Worm (Caenorhabditis elegans) whole organism, early embryonic: Measurements from ENCODE around the gene C05C9.2.

Experiments
- B0310.2 ChIP-seq: sonication (generic microtip); optimal IDR thresholded peaks from 2 replicates; lab custom pipeline; 2016; ENCODE audit warnings: mild to moderate bottlenecking, missing genetic modification characterization, missing compliant biosample characterization
- F13C5.2 ChIP-seq: sonication (generic microtip); optimal IDR thresholded peaks from 2 replicates; lab custom pipeline; 2017; ENCODE audit warnings: mild to moderate bottlenecking, missing genetic modification characterization, inconsistent platforms, missing compliant biosample characterization
- aly-1 ChIP-seq: sonication (generic microtip); optimal IDR thresholded peaks from 2 replicates; lab custom pipeline; 2016; ENCODE audit warnings: missing genetic modification characterization, missing compliant biosample characterization
- ama-1 ChIP-seq: fragments of 150-350 bp; optimal IDR thresholded peaks from 2 replicates; lab custom pipeline; 2014
- ceh-13 ChIP-seq: fragments of 200-800 bp; sonication (Bioruptor generic); optimal IDR thresholded peaks from 2 replicates; lab custom pipeline; 2018; ENCODE audit warnings: mild to moderate bottlenecking, missing genetic modification characterization, missing compliant biosample characterization
- ceh-36 ChIP-seq: sonication (generic microtip); optimal IDR thresholded peaks from 2 replicates; lab custom pipeline; 2016; ENCODE audit warnings: missing genetic modification characterization, inconsistent platforms, missing compliant biosample characterization
- ets-7 ChIP-seq: sonication (generic microtip); optimal IDR thresholded peaks from 2 replicates; lab custom pipeline; 2016; ENCODE audit warnings: missing genotype, missing genetic modification characterization, missing compliant biosample characterization
- flt-1 ChIP-seq: fragments of 200-800 bp; sonication (Bioruptor generic); IDR thresholded peaks from 2 replicates; pipeline ENCODE4 v1.3.6; 2022; ENCODE audit warnings: missing genetic modification characterization, missing compliant biosample characterization
- hmbx-1 ChIP-seq: sonication (generic microtip); optimal IDR thresholded peaks from 2 replicates; lab custom pipeline; 2016; ENCODE audit warnings: mild to moderate bottlenecking, missing genetic modification characterization, missing compliant biosample characterization
- hmg-4 ChIP-seq: fragments of 200-800 bp; sonication (Bioruptor generic); optimal IDR thresholded peaks from 2 replicates; lab custom pipeline; 2018; ENCODE audit warnings: mild to moderate bottlenecking, missing genetic modification characterization, missing compliant biosample characterization
- hnd-1 ChIP-seq: sonication (generic microtip); optimal IDR thresholded peaks from 2 replicates; lab custom pipeline; 2016; ENCODE audit warnings: missing genetic modification characterization, missing compliant biosample characterization
- pes-1 ChIP-seq: fragments of 200-800 bp; sonication (Bioruptor generic); IDR thresholded peaks from 2 replicates; pipeline ENCODE4 v1.3.6; 2022; ENCODE audit warnings: missing genetic modification reagents, missing genetic modification characterization, missing compliant biosample characterization
- scrt-1 ChIP-seq: fragments of 200-800 bp; sonication (Bioruptor generic); IDR thresholded peaks from 2 replicates; pipeline ENCODE4 v1.3.6; 2022; ENCODE audit warnings: missing genetic modification characterization, missing compliant biosample characterization
- sea-1 ChIP-seq: fragments of 200-800 bp; sonication (Bioruptor generic); conservative IDR thresholded peaks from 2 replicates; pipeline ENCODE4 v1.3.6; 2022; ENCODE audit warnings: missing genetic modification characterization, missing compliant biosample characterization
- tbx-11 ChIP-seq: fragments of 200-800 bp; sonication (Bioruptor generic); IDR thresholded peaks from 2 replicates; pipeline ENCODE4 v1.3.6; 2022; ENCODE audit warnings: missing genetic modification characterization, missing compliant biosample characterization
- tbx-37 ChIP-seq: fragments of 200-800 bp; sonication (Bioruptor generic); conservative IDR thresholded peaks from 2 replicates; pipeline ENCODE4 v1.3.6; 2022; ENCODE audit warnings: missing genetic modification reagents, missing genetic modification characterization, missing compliant biosample characterization
- tra-4 ChIP-seq: sonication (generic microtip); optimal IDR thresholded peaks from 2 replicates; lab custom pipeline; 2017; ENCODE audit warnings: missing genetic modification characterization, missing compliant biosample characterization

C05C9.2 gene

DNA sequence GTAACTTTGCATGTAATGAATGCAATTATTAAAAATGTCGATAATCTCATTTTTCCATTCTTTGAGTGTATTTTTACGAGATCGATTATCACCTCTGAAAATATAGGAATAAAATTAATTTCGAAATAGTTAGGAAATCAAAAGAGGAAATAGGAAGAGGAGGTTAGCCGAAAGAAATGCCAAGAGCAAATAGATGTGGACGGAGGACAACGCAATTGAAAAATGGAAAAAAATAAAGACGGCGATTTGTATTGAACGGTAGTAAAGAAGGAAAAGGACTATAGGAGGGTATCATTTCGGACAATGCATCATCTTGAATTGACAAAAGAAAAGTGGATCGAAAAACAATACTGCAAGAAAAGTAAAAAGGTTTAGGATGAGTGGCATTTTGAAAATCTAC is 36.6 kb downstream of the C05C9.2 start, which contains the start of gene F13D2.1:
Gene F13D2.1, minus strand, starts transcription at position 101 of the 400 bp plus-strand sequence.
- TF ChIP-seq ceh-13 (GFP tag; lab: Kevin White, UChicago), result no peak
- no peak for TF ChIP-seq pes-1 (GFP tag; lab: Robert Waterston, UW)
- TF ChIP-seq hmg-4 (GFP tag; lab: Kevin White, UChicago), result no peak
- TF ChIP-seq tra-4, result no peak
- no peak for TF ChIP-seq scrt-1 (GFP tag; lab: Robert Waterston, UW)
- no peak for TF ChIP-seq F13C5.2
- no peak for TF ChIP-seq hmbx-1

DNA sequence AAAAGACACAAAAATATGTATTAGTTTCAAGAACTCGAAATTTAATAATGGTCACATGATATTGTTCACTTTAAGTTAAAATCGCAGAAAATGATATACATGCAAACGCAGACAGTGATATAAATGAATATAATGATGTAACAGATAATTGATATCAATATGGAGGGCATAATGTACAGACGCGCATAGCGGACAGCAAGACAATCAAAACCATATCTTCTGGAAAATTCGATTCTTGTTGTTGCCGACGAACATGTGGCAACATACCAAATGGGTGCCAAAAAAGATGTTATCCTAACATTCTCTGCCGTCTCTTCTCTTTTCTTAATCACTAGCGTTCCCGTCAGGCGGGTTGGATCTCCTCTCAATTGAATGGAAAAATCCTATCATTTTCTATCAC is 37.6 kb downstream of the C05C9.2 start:
- TF ChIP-seq tbx-37 (GFP tag; lab: Robert Waterston, UW) (no peak), ceh-36 (tag; lab: Kevin White, UChicago) (no peak), pes-1 (GFP tag; lab: Robert Waterston, UW) (no peak), B0310.2 (tag; lab: Kevin White, UChicago) (no peak), scrt-1 (GFP tag; lab: Robert Waterston, UW) (no peak), aly-1 (tag; lab: Kevin White, UChicago) (no peak), hnd-1 (tag; lab: Kevin White, UChicago) (no peak)

DNA sequence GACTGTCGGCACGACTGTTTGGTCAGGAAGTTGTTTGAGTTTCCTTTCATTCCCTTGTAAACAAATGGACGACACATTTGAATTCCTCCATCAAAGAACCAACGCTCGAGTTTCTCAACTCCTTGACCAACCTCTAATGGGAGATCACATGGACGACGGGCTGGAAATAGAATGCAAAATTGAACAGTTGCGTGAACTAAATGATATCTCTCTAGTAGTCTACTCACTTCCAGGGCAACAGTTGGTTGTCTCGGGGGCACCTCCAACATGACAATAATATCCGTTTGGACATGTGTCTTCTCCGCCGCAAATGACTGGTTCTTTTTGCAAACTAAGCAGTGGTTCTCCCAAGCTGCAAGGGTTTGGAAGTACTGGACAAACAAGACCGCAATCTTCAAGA is 40.8 kb downstream of the C05C9.2 start:
- TF ChIP-seq tra-4 (no peak), tbx-11 (GFP tag; lab: Robert Waterston, UW) (no peak), F13C5.2 (no peak), hmg-4 (GFP tag; lab: Kevin White, UChicago) (no peak)

DNA sequence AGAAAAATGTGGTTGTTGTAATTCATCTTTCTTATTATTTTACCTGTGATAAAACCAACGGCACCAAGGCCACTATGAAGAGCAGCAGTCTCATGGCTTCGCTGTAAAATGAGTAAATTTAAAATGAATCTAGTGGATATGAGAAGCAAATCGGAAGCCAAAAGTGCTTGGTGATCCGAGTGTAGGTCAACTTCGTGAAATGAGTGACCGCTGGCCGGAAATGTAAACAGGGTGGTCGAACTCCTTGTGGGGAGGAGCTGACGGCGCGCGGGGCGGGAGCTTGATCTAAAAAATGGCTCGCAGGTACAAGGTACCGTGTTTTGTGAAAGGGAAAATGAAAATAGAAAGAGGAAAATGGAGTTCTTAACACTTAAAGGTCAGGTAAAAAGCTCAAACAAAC is 43.9 kb downstream of the C05C9.2 start, which contains the start of gene C34F6.1:
Gene C34F6.1, minus strand, starts transcription at position 101 of the 400 bp plus-strand sequence.
- TF ChIP-seq tbx-37 (GFP tag; lab: Robert Waterston, UW) (no peak), ceh-36 (tag; lab: Kevin White, UChicago) (no peak), tbx-11 (GFP tag; lab: Robert Waterston, UW) (no peak), hmbx-1 (no peak), hmg-4 (GFP tag; lab: Kevin White, UChicago) (no peak), tra-4 (no peak), F13C5.2 (no peak), ama-1 (no peak), aly-1 (tag; lab: Kevin White, UChicago) (no peak), ets-7 (tag; lab: Kevin White, UChicago) (no peak), pes-1 (GFP tag; lab: Robert Waterston, UW) (no peak), sea-1 (GFP tag; lab: Robert Waterston, UW) (no peak), B0310.2 (tag; lab: Kevin White, UChicago) (no peak), ceh-13 (GFP tag; lab: Kevin White, UChicago) (no peak), hnd-1 (tag; lab: Kevin White, UChicago) (no peak), flt-1 (GFP tag; lab: Robert Waterston, UW) (no peak), scrt-1 (GFP tag; lab: Robert Waterston, UW) (no peak)

DNA sequence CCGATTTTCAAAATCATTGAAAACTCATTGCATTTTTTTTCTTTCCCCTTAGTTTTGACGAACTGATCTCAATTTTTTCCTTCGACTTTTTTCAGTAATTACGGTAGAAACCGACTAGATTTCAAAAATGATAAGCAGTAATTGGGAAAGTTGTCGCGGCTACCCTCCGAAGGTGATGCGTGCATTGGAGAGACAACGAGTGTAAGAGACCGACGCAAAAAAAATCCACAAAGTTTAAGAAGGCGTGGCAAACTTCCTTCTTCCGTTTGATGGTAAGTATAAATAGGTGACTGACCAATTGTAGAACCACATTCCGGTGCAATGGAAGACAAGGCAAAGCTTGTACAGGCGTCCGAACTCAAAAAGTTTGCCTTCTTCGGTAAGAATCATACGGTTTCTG is 46.3 kb downstream of the C05C9.2 start, which contains the start of gene col-178:
Gene col-178, plus strand, starts transcription at position 301 of the 400 bp plus-strand sequence.
- TF ChIP-seq F13C5.2 (no peak), B0310.2 (tag; lab: Kevin White, UChicago) (no peak), ets-7 (tag; lab: Kevin White, UChicago) (no peak), tbx-37 (GFP tag; lab: Robert Waterston, UW) (no peak), pes-1 (GFP tag; lab: Robert Waterston, UW) (no peak), tra-4 (no peak)

DNA sequence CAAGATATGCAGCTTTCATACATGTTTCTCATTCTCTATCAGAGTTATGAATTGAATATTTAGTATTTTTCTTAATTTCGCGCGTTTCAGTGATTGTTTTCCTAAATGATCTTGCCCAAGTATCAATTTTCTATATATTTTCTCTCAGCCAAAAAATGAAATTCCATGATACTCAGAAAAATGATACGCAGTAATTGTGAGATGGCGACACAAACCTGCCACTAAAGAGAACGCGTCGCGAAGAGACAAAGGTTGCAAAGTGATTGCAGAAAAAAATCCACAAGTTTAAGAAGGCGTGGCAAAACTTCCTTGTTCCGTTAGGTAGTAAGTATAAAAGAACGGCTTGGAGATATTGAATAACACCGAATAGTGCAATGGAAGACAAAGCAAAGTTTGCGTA is 48.3 kb downstream of the C05C9.2 start, which contains the start of gene col-179:
Gene col-179, plus strand, starts transcription at position 301 of the 400 bp plus-strand sequence.
- no peak for TF ChIP-seq scrt-1 (GFP tag; lab: Robert Waterston, UW)
- TF ChIP-seq tra-4, result no peak
- TF ChIP-seq ceh-13 (GFP tag; lab: Kevin White, UChicago), result no peak
- TF ChIP-seq ets-7 (tag; lab: Kevin White, UChicago), result no peak
- no peak for TF ChIP-seq tbx-11 (GFP tag; lab: Robert Waterston, UW)
- TF ChIP-seq ama-1, result no peak
- TF ChIP-seq ceh-36 (tag; lab: Kevin White, UChicago), result no peak
- no peak for TF ChIP-seq hmg-4 (GFP tag; lab: Kevin White, UChicago)

DNA sequence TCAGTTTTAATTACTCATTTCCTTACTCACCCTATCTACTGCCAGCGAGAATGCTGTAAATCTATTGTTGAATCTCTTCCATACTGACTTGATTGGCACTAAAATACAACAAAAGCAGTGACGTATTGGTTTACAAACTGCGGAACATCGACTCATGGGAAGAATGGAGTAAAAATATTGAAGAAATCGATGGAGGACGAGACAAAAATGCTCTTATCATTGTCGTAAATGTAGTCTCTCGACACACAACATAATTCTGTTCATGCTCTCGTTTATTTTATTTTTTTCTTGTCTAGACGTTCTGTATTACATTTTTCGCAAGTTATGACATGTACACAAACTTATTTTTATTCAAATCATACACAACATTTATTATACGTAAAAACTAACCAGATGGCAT is 50.9 kb downstream of the C05C9.2 start, which contains the start of gene C34F6.11:
Gene C34F6.11, minus strand, starts transcription at position 160 of the 400 bp plus-strand sequence.
- TF ChIP-seq tra-4 (no peak), pes-1 (GFP tag; lab: Robert Waterston, UW) (no peak), tbx-37 (GFP tag; lab: Robert Waterston, UW) (no peak), ceh-13 (GFP tag; lab: Kevin White, UChicago) (no peak), aly-1 (tag; lab: Kevin White, UChicago) (no peak), scrt-1 (GFP tag; lab: Robert Waterston, UW) (no peak), ceh-36 (tag; lab: Kevin White, UChicago) (no peak), ama-1 (no peak), hmg-4 (GFP tag; lab: Kevin White, UChicago) (no peak), ets-7 (tag; lab: Kevin White, UChicago) (no peak), hmbx-1 (no peak), sea-1 (GFP tag; lab: Robert Waterston, UW) (no peak), tbx-11 (GFP tag; lab: Robert Waterston, UW) (no peak), B0310.2 (tag; lab: Kevin White, UChicago) (no peak), flt-1 (GFP tag; lab: Robert Waterston, UW) (no peak), F13C5.2 (no peak), hnd-1 (tag; lab: Kevin White, UChicago) (no peak)

DNA sequence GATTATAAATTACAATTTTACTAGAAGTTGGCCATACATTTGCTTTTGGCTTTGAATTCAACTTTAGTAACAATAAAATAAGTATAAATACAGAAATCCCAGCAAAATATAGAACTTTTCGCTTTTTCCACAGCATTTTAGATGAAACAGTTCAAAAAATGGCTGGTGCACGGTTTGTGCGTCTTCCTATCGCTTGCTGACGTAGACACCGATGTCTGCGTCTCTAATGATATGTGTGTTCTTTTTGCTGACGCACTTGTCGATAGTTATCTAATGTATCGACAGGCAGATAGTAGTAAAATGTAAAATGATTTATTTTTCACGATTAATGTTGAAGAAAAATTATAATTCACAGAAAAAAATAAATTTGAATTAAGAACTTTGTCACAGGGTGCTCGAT is 54.1 kb downstream of the C05C9.2 start, which contains the start of gene hst-2:
Gene hst-2, minus strand, starts transcription at position 203 of the 400 bp plus-strand sequence.
- TF ChIP-seq pes-1 (GFP tag; lab: Robert Waterston, UW), result 0 out of 2 replicates have a peak, but pooled peaks have one; percentile 20
- TF ChIP-seq ama-1, result no peak
- no peak for TF ChIP-seq ceh-13 (GFP tag; lab: Kevin White, UChicago)
- peak; percentile 60 for TF ChIP-seq F13C5.2
- no peak for TF ChIP-seq B0310.2 (tag; lab: Kevin White, UChicago)
- TF ChIP-seq tbx-37 (GFP tag; lab: Robert Waterston, UW), result no peak
- no peak for TF ChIP-seq sea-1 (GFP tag; lab: Robert Waterston, UW)
- TF ChIP-seq ceh-36 (tag; lab: Kevin White, UChicago), result no peak
- no peak for TF ChIP-seq tra-4
- no peak for TF ChIP-seq hmg-4 (GFP tag; lab: Kevin White, UChicago)
- no peak for TF ChIP-seq tbx-11 (GFP tag; lab: Robert Waterston, UW)
- TF ChIP-seq flt-1 (GFP tag; lab: Robert Waterston, UW), result no peak
- TF ChIP-seq hnd-1 (tag; lab: Kevin White, UChicago), result no peak
- TF ChIP-seq scrt-1 (GFP tag; lab: Robert Waterston, UW), result no peak
- no peak for TF ChIP-seq hmbx-1
- no peak for TF ChIP-seq aly-1 (tag; lab: Kevin White, UChicago)
- TF ChIP-seq ets-7 (tag; lab: Kevin White, UChicago), result peak; percentile 18
